Fruit fly (Drosophila melanogaster) S2 (cell line): ENCODE results near the gene CG44001.

Source experiments
- CG8478 ChIP-seq: fragments of >200 bp; optimal IDR thresholded peaks from 2 replicates; lab custom pipeline; 2018
- CTCF ChIP-seq, 2 experiments: fragments of >200 bp; optimal IDR thresholded peaks; 2 replicates each; lab custom pipeline; 2018

- TF ChIP-seq CTCF (optimal IDR thresholded peaks at IDR 0.05; lab: Kevin White, UChicago), result no peak
- TF ChIP-seq CG8478, result no peak
Observed at dm6 chr2L:5002031-5002430, 41.0 kb upstream of the CG44001 start.
